Fruit fly (Drosophila melanogaster) whole organism, embryonic: ENCODE measurements around the gene CG10252.

Experiments used
- CG10209 ChIP-seq: fragments of 200-800 bp; sonication (Bioruptor generic); optimal IDR thresholded peaks from 3 replicates; lab custom pipeline; 2017; ENCODE audit warnings: missing biosample characterization, mild to moderate bottlenecking, missing genetic modification characterization, missing genetic modification reagents
- CG1024 ChIP-seq: fragments of 200-800 bp; sonication (Bioruptor generic); IDR thresholded peaks from 2 replicates; pipeline ENCODE4 v1.3.6; 2022; ENCODE audit warnings: missing biosample characterization, missing genetic modification characterization
- CG10274 ChIP-seq: fragments of 200-800 bp; sonication (Bioruptor generic); optimal IDR thresholded peaks from 3 replicates; lab custom pipeline; 2017; ENCODE audit warnings: missing biosample characterization, mild to moderate bottlenecking, missing genetic modification characterization
- CG10462 ChIP-seq: fragments of 200-800 bp; sonication (Bioruptor generic); optimal IDR thresholded peaks from 2 replicates; lab custom pipeline; 2016; ENCODE audit warnings: missing biosample characterization, missing genetic modification characterization
- CG11398 ChIP-seq: fragments of 200-800 bp; sonication (Bioruptor generic); optimal IDR thresholded peaks from 2 replicates; lab custom pipeline; 2016; ENCODE audit warnings: missing biosample characterization, missing genetic modification characterization
- CG13296 ChIP-seq: fragments of 200-800 bp; sonication (Bioruptor generic); optimal IDR thresholded peaks from 3 replicates; lab custom pipeline; 2018; ENCODE audit warnings: missing biosample characterization, mild to moderate bottlenecking, missing genetic modification characterization
- CG13424 ChIP-seq: fragments of 200-800 bp; sonication (Bioruptor generic); optimal IDR thresholded peaks from 2 replicates; lab custom pipeline; 2019; ENCODE audit warnings: missing biosample characterization, mild to moderate bottlenecking, missing genetic modification characterization, moderate library complexity
- CG14014 ChIP-seq: fragments of 200-800 bp; sonication (Bioruptor generic); IDR thresholded peaks from 2 replicates; pipeline ENCODE4 v1.3.6; 2022; ENCODE audit warnings: missing biosample characterization, missing genetic modification characterization
- CG14710 ChIP-seq: fragments of 200-800 bp; sonication (Bioruptor generic); optimal IDR thresholded peaks from 3 replicates; lab custom pipeline; 2019; ENCODE audit warnings: missing biosample characterization, mild to moderate bottlenecking, missing genetic modification characterization, moderate library complexity
- CG15696 ChIP-seq: fragments of 200-800 bp; sonication (Bioruptor generic); optimal IDR thresholded peaks from 2 replicates; lab custom pipeline; 2019; ENCODE audit warnings: missing biosample characterization, mild to moderate bottlenecking, missing genetic modification characterization, moderate library complexity
- CG17361 ChIP-seq: fragments of 200-800 bp; sonication (Bioruptor generic); IDR thresholded peaks from 3 replicates; pipeline ENCODE4 v1.3.6; 2022; ENCODE audit warnings: missing biosample characterization, missing genetic modification characterization
- CG17385 ChIP-seq: fragments of 200-800 bp; sonication (Bioruptor generic); optimal IDR thresholded peaks from 3 replicates; lab custom pipeline; 2018; ENCODE audit warnings: missing biosample characterization, mild to moderate bottlenecking, missing genetic modification characterization
- CG2678 ChIP-seq: fragments of 200-800 bp; sonication (Bioruptor generic); optimal IDR thresholded peaks from 3 replicates; lab custom pipeline; 2019; ENCODE audit warnings: missing biosample characterization, mild to moderate bottlenecking, missing genetic modification characterization, moderate library complexity
- CG2875 ChIP-seq: fragments of 200-800 bp; sonication (Bioruptor generic); optimal IDR thresholded peaks from 2 replicates; lab custom pipeline; 2017; ENCODE audit warnings: missing biosample characterization, mild to moderate bottlenecking, missing genetic modification characterization, missing genetic modification reagents
- CG30431 ChIP-seq: fragments of 200-800 bp; sonication (Bioruptor generic); optimal IDR thresholded peaks from 2 replicates; lab custom pipeline; 2017; ENCODE audit warnings: missing biosample characterization, missing genetic modification characterization
- CG31365 ChIP-seq: fragments of 200-800 bp; sonication (Bioruptor generic); optimal IDR thresholded peaks from 2 replicates; lab custom pipeline; 2018; ENCODE audit warnings: missing biosample characterization, mild to moderate bottlenecking, missing genetic modification characterization
- CG3281 ChIP-seq: fragments of 200-800 bp; sonication (Bioruptor generic); optimal IDR thresholded peaks from 3 replicates; lab custom pipeline; 2017; ENCODE audit warnings: missing biosample characterization, mild to moderate bottlenecking, missing genetic modification characterization
- CG34376 ChIP-seq: fragments of 200-800 bp; sonication (Bioruptor generic); optimal IDR thresholded peaks from 2 replicates; lab custom pipeline; 2018; ENCODE audit warnings: missing biosample characterization, mild to moderate bottlenecking, missing genetic modification characterization
- CG3726 ChIP-seq: fragments of 200-800 bp; sonication (Bioruptor generic); IDR thresholded peaks from 3 replicates; pipeline ENCODE4, ENCODE4 v1.3.6; 2022; ENCODE audit warnings: missing biosample characterization, missing genetic modification characterization
- CG3838 ChIP-seq: fragments of 200-800 bp; sonication (Bioruptor generic); optimal IDR thresholded peaks from 3 replicates; lab custom pipeline; 2016; ENCODE audit warnings: missing biosample characterization, missing genetic modification characterization
- CG42726 ChIP-seq: fragments of 200-800 bp; sonication (Bioruptor generic); IDR thresholded peaks from 2 replicates; pipeline ENCODE4 v1.3.6; 2022; ENCODE audit warnings: missing biosample characterization, missing genetic modification characterization; ENCODE audit not compliant: partially characterized antibody
- CG4404 ChIP-seq: fragments of 200-800 bp; sonication (Bioruptor generic); IDR thresholded peaks from 2 replicates; pipeline ENCODE4 v1.3.6; 2022; ENCODE audit warnings: missing biosample characterization, missing genetic modification characterization
- CG4854 ChIP-seq: fragments of 200-800 bp; sonication (Bioruptor generic); optimal IDR thresholded peaks from 2 replicates; lab custom pipeline; 2016; ENCODE audit warnings: missing biosample characterization, missing genetic modification characterization, inconsistent platforms
- CG7357 ChIP-seq: fragments of 200-800 bp; sonication (Bioruptor generic); IDR thresholded peaks from 3 replicates; pipeline ENCODE4 v1.3.6; 2022; ENCODE audit warnings: missing biosample characterization, missing genetic modification characterization
- CG8089 ChIP-seq: fragments of 200-800 bp; sonication (Bioruptor generic); optimal IDR thresholded peaks from 3 replicates; lab custom pipeline; 2016; ENCODE audit warnings: missing biosample characterization, missing genetic modification characterization
- CG8388 ChIP-seq: fragments of 200-800 bp; sonication (Bioruptor generic); optimal IDR thresholded peaks from 2 replicates; lab custom pipeline; 2019; ENCODE audit warnings: missing biosample characterization, mild to moderate bottlenecking, missing genetic modification characterization, moderate library complexity
- CG9876 ChIP-seq: fragments of 200-800 bp; sonication (Bioruptor generic); optimal IDR thresholded peaks from 2 replicates; lab custom pipeline; 2016; ENCODE audit warnings: missing biosample characterization, missing genetic modification characterization
- Dll ChIP-seq: fragments of 200-800 bp; sonication (Bioruptor generic); IDR thresholded peaks from 4 replicates; pipeline ENCODE4 v1.3.6; 2022; ENCODE audit warnings: missing biosample characterization, missing genetic modification characterization; ENCODE audit not compliant: partially characterized antibody
- Dref ChIP-seq: fragments of 200-800 bp; sonication (Bioruptor generic); IDR thresholded peaks from 2 replicates; pipeline ENCODE4 v1.3.6; 2022; ENCODE audit warnings: missing biosample characterization, missing genetic modification characterization
- Elba2 ChIP-seq: fragments of 200-800 bp; sonication (Bioruptor generic); optimal IDR thresholded peaks from 3 replicates; lab custom pipeline; 2016; ENCODE audit warnings: missing biosample characterization, missing genetic modification characterization
- Fer1 ChIP-seq: fragments of 200-800 bp; sonication (Bioruptor generic); optimal IDR thresholded peaks from 2 replicates; lab custom pipeline; 2017; ENCODE audit warnings: missing biosample characterization, mild to moderate bottlenecking, missing genetic modification characterization
- H15 ChIP-seq: fragments of 200-800 bp; sonication (Bioruptor generic); IDR thresholded peaks from 3 replicates; pipeline ENCODE4 v1.3.6; 2022; ENCODE audit warnings: missing biosample characterization, missing genetic modification characterization
- Hand ChIP-seq: fragments of 200-800 bp; sonication (Bioruptor generic); optimal IDR thresholded peaks from 2 replicates; lab custom pipeline; 2017; ENCODE audit warnings: mild to moderate bottlenecking, missing biosample characterization, missing genetic modification reagents, missing genetic modification characterization
- Lim3 ChIP-seq: fragments of 200-800 bp; sonication (Bioruptor generic); IDR thresholded peaks from 2 replicates; pipeline ENCODE4 v1.3.6; 2022; ENCODE audit warnings: missing biosample characterization, missing genetic modification characterization
- MESR4 ChIP-seq: fragments of 200-800 bp; sonication (Bioruptor generic); optimal IDR thresholded peaks from 2 replicates; lab custom pipeline; 2018; ENCODE audit warnings: missing biosample characterization, mild to moderate bottlenecking, missing genetic modification characterization, moderate library complexity
- Rx ChIP-seq: fragments of 200-800 bp; sonication (Bioruptor generic); IDR thresholded peaks from 2 replicates; pipeline ENCODE4 v1.3.6; 2022; ENCODE audit warnings: missing biosample characterization, missing genetic modification characterization
- cas ChIP-seq: fragments of 200-800 bp; sonication (Bioruptor generic); IDR thresholded peaks from 2 replicates; pipeline ENCODE4 v1.3.6; 2022; ENCODE audit warnings: missing biosample characterization, missing genetic modification characterization
- chinmo ChIP-seq: fragments of 200-800 bp; sonication (Bioruptor generic); IDR thresholded peaks from 4 replicates; pipeline ENCODE4 v1.3.6; 2022; ENCODE audit warnings: missing biosample characterization, missing genetic modification characterization; ENCODE audit not compliant: partially characterized antibody
- dm ChIP-seq: fragments of 200-800 bp; sonication (Bioruptor generic); optimal IDR thresholded peaks from 3 replicates; lab custom pipeline; 2016; ENCODE audit warnings: missing biosample characterization, missing genetic modification characterization
- ems ChIP-seq: fragments of 200-800 bp; sonication (Bioruptor generic); optimal IDR thresholded peaks from 3 replicates; lab custom pipeline; 2016; ENCODE audit warnings: missing biosample characterization, missing genetic modification characterization
- fd64A ChIP-seq: fragments of 200-800 bp; sonication (Bioruptor generic); optimal IDR thresholded peaks from 3 replicates; lab custom pipeline; 2018; ENCODE audit warnings: missing biosample characterization, mild to moderate bottlenecking, missing genetic modification characterization
- jigr1 ChIP-seq: fragments of 200-800 bp; sonication (Bioruptor generic); IDR thresholded peaks from 3 replicates; pipeline ENCODE4 v1.3.6; 2022; ENCODE audit warnings: missing biosample characterization, missing genetic modification characterization
- kay ChIP-seq: fragments of 200-800 bp; sonication (Bioruptor generic); optimal IDR thresholded peaks from 2 replicates; lab custom pipeline; 2016; ENCODE audit warnings: missing biosample characterization, missing genetic modification characterization
- mam ChIP-seq: fragments of 200-800 bp; sonication (Bioruptor generic); optimal IDR thresholded peaks from 3 replicates; lab custom pipeline; 2016; ENCODE audit warnings: missing biosample characterization, missing genetic modification characterization
- nau ChIP-seq: fragments of 200-800 bp; sonication (Bioruptor generic); optimal IDR thresholded peaks from 3 replicates; lab custom pipeline; 2017; ENCODE audit warnings: missing biosample characterization, mild to moderate bottlenecking, missing genetic modification characterization, missing genetic modification reagents
- nmo ChIP-seq: fragments of 200-800 bp; sonication (Bioruptor generic); optimal IDR thresholded peaks from 2 replicates; lab custom pipeline; 2018; ENCODE audit warnings: missing biosample characterization, mild to moderate bottlenecking, missing genetic modification characterization, moderate library complexity
- peb ChIP-seq: fragments of 200-800 bp; sonication (Bioruptor generic); IDR thresholded peaks from 2 replicates; pipeline ENCODE4 v1.3.6; 2022; ENCODE audit warnings: missing biosample characterization, missing genetic modification characterization
- pita ChIP-seq: fragments of 200-800 bp; sonication (Bioruptor generic); optimal IDR thresholded peaks from 2 replicates; lab custom pipeline; 2017; ENCODE audit warnings: missing biosample characterization, mild to moderate bottlenecking, missing genetic modification characterization
- sens ChIP-seq: fragments of 200-800 bp; sonication (Bioruptor generic); peaks from one replicate; lab custom pipeline; 2016; ENCODE audit warnings: missing biosample characterization, missing genetic modification characterization
- seq ChIP-seq: fragments of 200-800 bp; sonication (Bioruptor generic); IDR thresholded peaks from 2 replicates; pipeline ENCODE4 v1.3.6; 2022; ENCODE audit warnings: missing biosample characterization, missing genetic modification characterization
- tin ChIP-seq: fragments of 200-800 bp; sonication (Bioruptor generic); optimal IDR thresholded peaks from 3 replicates; lab custom pipeline; 2016; ENCODE audit warnings: missing biosample characterization, missing genetic modification characterization

Gene CG10252

dm6 chr3R:23732990-23733512 is 37.0 kb upstream of the CG10252 start, which contains the start of the genes Hmgcr and Rpn9 (continued):
- TF ChIP-seq Hand (GFP tag; lab: Kevin White, UChicago), result no peak
- no peak for TF ChIP-seq ems (GFP tag; lab: Kevin White, UChicago)
- peak; percentile 66 for TF ChIP-seq MESR4
- no peak for TF ChIP-seq CG7357 (GFP tag; lab: Robert Waterston, UW)
- TF ChIP-seq Dref (GFP tag; lab: Robert Waterston, UW), result no peak; the same call in 1 of the 2 replicates
- 0 out of 4 replicates have a peak, but pooled peaks have one; percentile 40 for TF ChIP-seq Dll (GFP tag; lab: Robert Waterston, UW)
- TF ChIP-seq CG42726, result peak; percentile 17; the same call in 1 of the 2 replicates
- TF ChIP-seq dm (GFP tag; lab: Kevin White, UChicago), result peak; percentile 41
- TF ChIP-seq CG4404 (GFP tag; lab: Robert Waterston, UW), result no peak
- TF ChIP-seq CG15696, result no peak
- TF ChIP-seq CG2875 (GFP tag; lab: Kevin White, UChicago), result no peak
- no peak for TF ChIP-seq Lim3 (GFP tag; lab: Robert Waterston, UW)
- no peak for TF ChIP-seq CG9876
- TF ChIP-seq CG2678, result no peak
- TF ChIP-seq nau (GFP tag; lab: Kevin White, UChicago), result peak; percentile 22
- TF ChIP-seq CG17385, result no peak
- peak; percentile 67 for TF ChIP-seq nmo
- TF ChIP-seq Fer1 (GFP tag; lab: Kevin White, UChicago), result peak; percentile 28
- no peak for TF ChIP-seq chinmo (GFP tag; lab: Robert Waterston, UW)
- peak; percentile 35 for TF ChIP-seq kay (GFP tag; lab: Kevin White, UChicago)
- TF ChIP-seq tin, result no peak
- TF ChIP-seq CG3281, result peak; percentile 2
- TF ChIP-seq Rx, result no peak
- TF ChIP-seq CG30431, result no peak
- TF ChIP-seq CG10274 (GFP tag; lab: Kevin White, UChicago), result no peak
- TF ChIP-seq CG10209, result no peak
- no peak for TF ChIP-seq CG10462 (GFP tag; lab: Kevin White, UChicago)
- no peak for TF ChIP-seq CG1024 (GFP tag; lab: Robert Waterston, UW)
- TF ChIP-seq CG34376 (GFP tag; lab: Kevin White, UChicago), result peak; percentile 21
- TF ChIP-seq H15 (GFP tag; lab: Robert Waterston, UW), result no peak
- TF ChIP-seq CG17361 (GFP tag; lab: Robert Waterston, UW), result peak; percentile 41; the same call in 1 of the 3 replicates
- no peak for TF ChIP-seq fd64A (GFP tag; lab: Kevin White, UChicago)
- TF ChIP-seq mam, result no peak
- no peak for TF ChIP-seq cas (GFP tag; lab: Robert Waterston, UW)
- TF ChIP-seq CG13296, result peak; percentile 18
- TF ChIP-seq sens (GFP tag; lab: Kevin White, UChicago), result peak; percentile 88
- no peak for TF ChIP-seq CG31365 (tag; lab: Kevin White, UChicago)
- TF ChIP-seq jigr1, result no peak
- TF ChIP-seq CG11398, result no peak
- no peak for TF ChIP-seq CG3726 (GFP tag; lab: Robert Waterston, UW)
- no peak for TF ChIP-seq pita
- no peak for TF ChIP-seq Elba2 (GFP tag; lab: Kevin White, UChicago)
- TF ChIP-seq CG3838 (GFP tag; lab: Kevin White, UChicago), result no peak
- TF ChIP-seq CG4854 (GFP tag; lab: Kevin White, UChicago), result no peak
- TF ChIP-seq CG14014 (GFP tag; lab: Robert Waterston, UW), result no peak
- no peak for TF ChIP-seq peb
- no peak for TF ChIP-seq CG8388 (GFP tag; lab: Kevin White, UChicago)
- peak; percentile 0 for TF ChIP-seq CG8089 (GFP tag; lab: Kevin White, UChicago)
- peak; percentile 77 for TF ChIP-seq CG14710
- TF ChIP-seq seq (GFP tag; lab: Robert Waterston, UW), result no peak
- peak; percentile 28 for TF ChIP-seq CG13424 (tag; lab: Kevin White, UChicago)
